ENCODE assay signal across 1 fruit fly cellular context in the genomic region with DNA sequence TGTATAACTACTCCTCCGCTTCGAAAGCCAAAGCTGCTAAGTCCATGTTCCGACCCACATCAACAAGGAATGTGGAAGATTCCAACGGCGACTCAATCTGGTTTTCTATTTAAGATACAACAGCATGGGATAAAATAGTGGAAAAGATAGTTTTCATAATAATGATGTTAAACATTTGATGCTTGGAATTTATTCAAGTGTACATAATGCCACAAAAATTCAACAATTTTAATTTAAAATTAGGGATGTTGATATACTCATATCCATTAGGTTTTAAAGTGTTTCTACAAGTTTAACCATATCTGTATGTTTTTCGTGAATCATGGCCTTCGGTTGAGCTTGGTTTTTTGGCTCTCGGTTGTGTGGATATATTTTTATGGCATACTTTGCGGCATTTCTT.
TF ChIP-seq lines count a peak whose summit lies in the region.

No protein-coding gene starts in this region.

TF ChIP-seq in whole organism, embryonic, 481 proteins besides CTCF, POLR2A, EP300 and RAD21 (continued from another document):
- TF ChIP-seq Stat92E (GFP tag; optimal IDR thresholded peaks at IDR 0.05; lab: Kevin White, UChicago), result no peak
- TF ChIP-seq pum (GFP tag; optimal IDR thresholded peaks at IDR 0.05; lab: Kevin White, UChicago), result no peak
- TF ChIP-seq CG32532 (GFP tag; IDR thresholded peaks at IDR 0.05; lab: Robert Waterston, UW), result no peak
- no peak for TF ChIP-seq CG14014 (GFP tag; IDR thresholded peaks at IDR 0.05; lab: Robert Waterston, UW)
- TF ChIP-seq eve (GFP tag; optimal IDR thresholded peaks at IDR 0.05; lab: Kevin White, UChicago), result no peak
- TF ChIP-seq fd64A (GFP tag; optimal IDR thresholded peaks at IDR 0.05; lab: Kevin White, UChicago), result no peak
- TF ChIP-seq Jarid2 (GFP tag; optimal IDR thresholded peaks at IDR 0.05; lab: Kevin White, UChicago), result no peak
- TF ChIP-seq Lhr (GFP tag; optimal IDR thresholded peaks at IDR 0.05; lab: Kevin White, UChicago), result no peak
- TF ChIP-seq CG10274 (GFP tag; optimal IDR thresholded peaks at IDR 0.05; lab: Kevin White, UChicago), result no peak
- TF ChIP-seq jing (GFP tag; optimal IDR thresholded peaks at IDR 0.05; lab: Kevin White, UChicago), result no peak
- TF ChIP-seq CG3838 (GFP tag; optimal IDR thresholded peaks at IDR 0.05; lab: Kevin White, UChicago), result no peak
- TF ChIP-seq CG7372 (GFP tag; IDR thresholded peaks at IDR 0.05; lab: Robert Waterston, UW), result no peak
- no peak for TF ChIP-seq peb (GFP tag; IDR thresholded peaks at IDR 0.05; lab: Robert Waterston, UW)
- TF ChIP-seq Asciz (GFP tag; optimal IDR thresholded peaks at IDR 0.05; lab: Kevin White, UChicago), result no peak
- no peak for TF ChIP-seq mirr (GFP tag; optimal IDR thresholded peaks at IDR 0.05; lab: Kevin White, UChicago)
- no peak for TF ChIP-seq lilli (GFP tag; optimal IDR thresholded peaks at IDR 0.05; lab: Kevin White, UChicago)
- TF ChIP-seq CG11695 (GFP tag; IDR thresholded peaks at IDR 0.05; lab: Robert Waterston, UW), result 0 out of 3 replicates have a peak, but pooled peaks have one; percentile 30
- peak; percentile 29; the same call in 1 of the 3 replicates for TF ChIP-seq row (GFP tag; IDR thresholded peaks at IDR 0.05; lab: Robert Waterston, UW)
- TF ChIP-seq lab (GFP tag; optimal IDR thresholded peaks at IDR 0.05; lab: Kevin White, UChicago), result peak; percentile 2
- TF ChIP-seq Dref (GFP tag; IDR thresholded peaks at IDR 0.05; lab: Robert Waterston, UW), result no peak
- peak; percentile 8 for TF ChIP-seq CG8924 (tag; optimal IDR thresholded peaks at IDR 0.05; lab: Kevin White, UChicago)
- no peak for TF ChIP-seq crp (GFP tag; optimal IDR thresholded peaks at IDR 0.05; lab: Kevin White, UChicago)
- TF ChIP-seq gt (GFP tag; IDR thresholded peaks at IDR 0.05; lab: Robert Waterston, UW), result no peak
- TF ChIP-seq gce (GFP tag; IDR thresholded peaks at IDR 0.05; lab: Robert Waterston, UW), result no peak
- no peak for TF ChIP-seq CG13624 (GFP tag; optimal IDR thresholded peaks at IDR 0.05; lab: Kevin White, UChicago)
- TF ChIP-seq CG7839 (tag; optimal IDR thresholded peaks at IDR 0.05; lab: Kevin White, UChicago), result peak; percentile 27
- TF ChIP-seq stc (GFP tag; IDR thresholded peaks at IDR 0.05; lab: Robert Waterston, UW), result peak; percentile 25; the same call in 1 of the 2 replicates
- TF ChIP-seq Hr3 (GFP tag; optimal IDR thresholded peaks at IDR 0.05; lab: Kevin White, UChicago), result no peak
- no peak for TF ChIP-seq CG31441 (GFP tag; IDR thresholded peaks at IDR 0.05; lab: Robert Waterston, UW)
- no peak for TF ChIP-seq B-H1 (GFP tag; IDR thresholded peaks at IDR 0.05; lab: Robert Waterston, UW)
- no peak for TF ChIP-seq salm (tag; optimal IDR thresholded peaks at IDR 0.05; lab: Kevin White, UChicago)
- TF ChIP-seq gem (tag; optimal IDR thresholded peaks at IDR 0.05; lab: Kevin White, UChicago), result peak; percentile 52
- no peak for TF ChIP-seq CG7271 (tag; optimal IDR thresholded peaks at IDR 0.05; lab: Kevin White, UChicago)
- TF ChIP-seq CG12769 (tag; optimal IDR thresholded peaks at IDR 0.05; lab: Kevin White, UChicago), result peak; percentile 31
- TF ChIP-seq CG4707 (GFP tag; optimal IDR thresholded peaks at IDR 0.05; lab: Kevin White, UChicago), result no peak
- TF ChIP-seq gsb-n (tag; optimal IDR thresholded peaks at IDR 0.05; lab: Kevin White, UChicago), result no peak
- TF ChIP-seq CG10267 (tag; optimal IDR thresholded peaks at IDR 0.05; lab: Kevin White, UChicago), result peak; percentile 4
- TF ChIP-seq zfh1 (GFP tag; IDR thresholded peaks at IDR 0.05; lab: Robert Waterston, UW), result no peak
- no peak for TF ChIP-seq Blimp-1 (GFP tag; optimal IDR thresholded peaks at IDR 0.05; lab: Kevin White, UChicago)
- TF ChIP-seq CG34376 (GFP tag; optimal IDR thresholded peaks at IDR 0.05; lab: Kevin White, UChicago), result no peak
- peak; percentile 4 for TF ChIP-seq grau (tag; optimal IDR thresholded peaks at IDR 0.05; lab: Kevin White, UChicago)
- TF ChIP-seq CG14441 (GFP tag; IDR thresholded peaks at IDR 0.05; lab: Robert Waterston, UW), result no peak
- TF ChIP-seq gro (GFP tag; optimal IDR thresholded peaks at IDR 0.05; lab: Kevin White, UChicago), result no peak
- no peak for TF ChIP-seq crc (GFP tag; optimal IDR thresholded peaks at IDR 0.05; lab: Kevin White, UChicago)
- peak; percentile 5 for TF ChIP-seq Meics (GFP tag; optimal IDR thresholded peaks at IDR 0.05; lab: Kevin White, UChicago)
- TF ChIP-seq CG16863 (GFP tag; optimal IDR thresholded peaks at IDR 0.05; lab: Kevin White, UChicago), result no peak
- no peak for TF ChIP-seq CG1602 (GFP tag; optimal IDR thresholded peaks at IDR 0.05; lab: Kevin White, UChicago)
- no peak for TF ChIP-seq CG2875 (GFP tag; optimal IDR thresholded peaks at IDR 0.05; lab: Kevin White, UChicago)
- TF ChIP-seq CG5180 (GFP tag; optimal IDR thresholded peaks at IDR 0.05; lab: Kevin White, UChicago), result no peak
- no peak for TF ChIP-seq CG34224 (GFP tag; IDR thresholded peaks at IDR 0.05; lab: Robert Waterston, UW; ENCODE audit: partially characterized antibody)
- peak; percentile 12 for TF ChIP-seq CG30403 (GFP tag; optimal IDR thresholded peaks at IDR 0.05; lab: Kevin White, UChicago)
- no peak for TF ChIP-seq dm (GFP tag; optimal IDR thresholded peaks at IDR 0.05; lab: Kevin White, UChicago)
- no peak for TF ChIP-seq crol (GFP tag; IDR thresholded peaks at IDR 0.05; lab: Robert Waterston, UW)
- peak; percentile 42 for TF ChIP-seq CG18599 (GFP tag; optimal IDR thresholded peaks at IDR 0.05; lab: Kevin White, UChicago)
- no peak for TF ChIP-seq CG14710 (tag; optimal IDR thresholded peaks at IDR 0.05; lab: Kevin White, UChicago)
- TF ChIP-seq zen2 (GFP tag; IDR thresholded peaks at IDR 0.05; lab: Robert Waterston, UW; ENCODE audit: partially characterized antibody), result no peak
- TF ChIP-seq bsh (GFP tag; optimal IDR thresholded peaks at IDR 0.05; lab: Kevin White, UChicago), result peak in 1 of 2 experiments; percentile 22
- no peak for TF ChIP-seq br (optimal IDR thresholded peaks at IDR 0.05; lab: Kevin White, UChicago)
- no peak for TF ChIP-seq CG1233 (GFP tag; optimal IDR thresholded peaks at IDR 0.05; lab: Kevin White, UChicago)
- TF ChIP-seq sens (GFP tag; lab: Kevin White, UChicago), result peak; percentile 73
- TF ChIP-seq HLH4C (GFP tag; IDR thresholded peaks at IDR 0.05; lab: Robert Waterston, UW; ENCODE audit: partially characterized antibody), result no peak
- TF ChIP-seq hbn (GFP tag; IDR thresholded peaks at IDR 0.05; lab: Robert Waterston, UW; ENCODE audit: partially characterized antibody), result no peak
- 0 out of 2 replicates have a peak, but pooled peaks have one; percentile 9 for TF ChIP-seq Rfx (GFP tag; IDR thresholded peaks at IDR 0.05; lab: Robert Waterston, UW)
- no peak for TF ChIP-seq CG4424 (GFP tag; optimal IDR thresholded peaks at IDR 0.05; lab: Kevin White, UChicago)
- TF ChIP-seq Hmr (GFP tag; optimal IDR thresholded peaks at IDR 0.05; lab: Kevin White, UChicago), result peak; percentile 6
- no peak for TF ChIP-seq BtbVII (GFP tag; optimal IDR thresholded peaks at IDR 0.05; lab: Kevin White, UChicago)
- no peak for TF ChIP-seq Taf1 (GFP tag; IDR thresholded peaks at IDR 0.05; lab: Robert Waterston, UW)
- TF ChIP-seq phol (tag; optimal IDR thresholded peaks at IDR 0.05; lab: Kevin White, UChicago), result no peak
- no peak for TF ChIP-seq CG18619 (GFP tag; optimal IDR thresholded peaks at IDR 0.05; lab: Kevin White, UChicago)
- no peak for TF ChIP-seq mld (GFP tag; IDR thresholded peaks at IDR 0.05; lab: Robert Waterston, UW; ENCODE audit: partially characterized antibody)
- peak; percentile 15; the same call in 1 of the 2 replicates for TF ChIP-seq Ptx1 (GFP tag; IDR thresholded peaks at IDR 0.05; lab: Robert Waterston, UW)
- TF ChIP-seq Spps (tag; optimal IDR thresholded peaks at IDR 0.05; lab: Kevin White, UChicago), result no peak
- no peak for TF ChIP-seq Sry-β (GFP tag; optimal IDR thresholded peaks at IDR 0.05; lab: Kevin White, UChicago)
- no peak for TF ChIP-seq CG8359 (GFP tag; optimal IDR thresholded peaks at IDR 0.05; lab: Kevin White, UChicago; ENCODE audit: borderline replicate concordance)
- 0 out of 2 replicates have a peak, but pooled peaks have one; percentile 14 for TF ChIP-seq vvl (GFP tag; IDR thresholded peaks at IDR 0.05; lab: Robert Waterston, UW)
- no peak for TF ChIP-seq sqz (GFP tag; optimal IDR thresholded peaks at IDR 0.05; lab: Kevin White, UChicago)
- TF ChIP-seq dati (GFP tag; IDR thresholded peaks at IDR 0.05; lab: Robert Waterston, UW), result no peak
- TF ChIP-seq zf30C (GFP tag; optimal IDR thresholded peaks at IDR 0.05; lab: Kevin White, UChicago), result no peak
- TF ChIP-seq CG8765 (GFP tag; IDR thresholded peaks at IDR 0.05; lab: Robert Waterston, UW), result no peak
TF ChIP-seq in whole organism, embryonic: peak in this region for 37.
